Worm (Caenorhabditis elegans): ENCODE results near the gene E02C12.8.

ce11 chrV:9336462-9336861 is 37.0 kb downstream of the E02C12.8 start, which contains the start of gene coq-6:
- TF ChIP-seq klf-2 (GFP tag; conservative IDR thresholded peaks at IDR 0.05) (no peak), med-1 (GFP tag; optimal IDR thresholded peaks at IDR 0.05; ENCODE audit: insufficient read depth) (no peak), ref-1 (GFP tag; conservative IDR thresholded peaks at IDR 0.05) (no peak), flt-1 (GFP tag; IDR thresholded peaks at IDR 0.05) (no peak), tab-1 (GFP tag; IDR thresholded peaks at IDR 0.05) (no peak), ztf-29 (GFP tag; IDR thresholded peaks at IDR 0.05) (no peak), ztf-23 (GFP tag; IDR thresholded peaks at IDR 0.05) (no peak)
